Worm (Caenorhabditis elegans): ENCODE results near the gene F44A2.3.

DNA sequence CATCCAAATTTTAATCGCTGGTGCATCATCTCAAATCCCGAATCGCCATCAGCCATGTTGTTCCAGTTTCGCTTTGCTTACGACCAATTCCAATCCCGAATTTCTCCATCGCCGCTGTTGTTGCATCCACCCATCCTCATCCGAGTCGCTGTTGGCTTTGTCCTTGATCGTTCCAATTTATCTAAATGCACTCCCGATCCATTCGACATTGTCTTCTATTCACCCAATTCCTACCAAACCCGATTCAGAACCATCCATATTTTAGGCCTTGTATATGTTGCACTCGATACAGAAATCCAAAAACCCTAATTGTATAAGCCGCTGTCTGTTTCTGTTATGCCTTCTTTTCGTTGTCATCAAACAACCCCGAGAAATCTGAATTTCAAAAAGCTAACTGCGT, 35.1 kb downstream of the F44A2.3 start:
- TF ChIP-seq ama-1 (optimal IDR thresholded peaks at IDR 0.05), result no peak
- TF ChIP-seq F13C5.2 (tag; optimal IDR thresholded peaks at IDR 0.05), result no peak
- TF ChIP-seq sea-1 (GFP tag; conservative IDR thresholded peaks at IDR 0.05), result no peak
- TF ChIP-seq ceh-13 (GFP tag; optimal IDR thresholded peaks at IDR 0.05), result no peak
- TF ChIP-seq hmg-4 (GFP tag; optimal IDR thresholded peaks at IDR 0.05), result no peak
- TF ChIP-seq pes-1 (GFP tag; IDR thresholded peaks at IDR 0.05), result no peak
- TF ChIP-seq hnd-1 (tag; optimal IDR thresholded peaks at IDR 0.05), result no peak
- no peak for TF ChIP-seq tra-4 (tag; optimal IDR thresholded peaks at IDR 0.05)
- no peak for TF ChIP-seq flt-1 (GFP tag; IDR thresholded peaks at IDR 0.05)
- no peak for TF ChIP-seq hmbx-1 (tag; optimal IDR thresholded peaks at IDR 0.05)
